Worm (Caenorhabditis elegans): Measurements from ENCODE around the gene fozi-1.

- no peak for TF ChIP-seq hmbx-1 (tag; optimal IDR thresholded peaks at IDR 0.05)
- TF ChIP-seq tra-4 (tag; optimal IDR thresholded peaks at IDR 0.05): no peak
- TF ChIP-seq F13C5.2 (tag; optimal IDR thresholded peaks at IDR 0.05): no peak
- TF ChIP-seq ama-1 (optimal IDR thresholded peaks at IDR 0.05): no peak
- TF ChIP-seq flt-1 (GFP tag; IDR thresholded peaks at IDR 0.05): no peak
- TF ChIP-seq hmg-4 (GFP tag; optimal IDR thresholded peaks at IDR 0.05): no peak
- no peak for TF ChIP-seq aly-1 (tag; optimal IDR thresholded peaks at IDR 0.05)
- no peak for TF ChIP-seq pes-1 (GFP tag; IDR thresholded peaks at IDR 0.05)
- TF ChIP-seq hnd-1 (tag; optimal IDR thresholded peaks at IDR 0.05): no peak
- no peak for TF ChIP-seq tbx-37 (GFP tag; conservative IDR thresholded peaks at IDR 0.05)
These were observed 24.6 kb upstream of the fozi-1 start, which contains the start of gene M01A8.1 for ce11 chrIII:9256961-9257360.

Data from whole organism, early embryonic.